Worm (Caenorhabditis elegans): Measurements from ENCODE around the gene ugt-30.

DNA sequence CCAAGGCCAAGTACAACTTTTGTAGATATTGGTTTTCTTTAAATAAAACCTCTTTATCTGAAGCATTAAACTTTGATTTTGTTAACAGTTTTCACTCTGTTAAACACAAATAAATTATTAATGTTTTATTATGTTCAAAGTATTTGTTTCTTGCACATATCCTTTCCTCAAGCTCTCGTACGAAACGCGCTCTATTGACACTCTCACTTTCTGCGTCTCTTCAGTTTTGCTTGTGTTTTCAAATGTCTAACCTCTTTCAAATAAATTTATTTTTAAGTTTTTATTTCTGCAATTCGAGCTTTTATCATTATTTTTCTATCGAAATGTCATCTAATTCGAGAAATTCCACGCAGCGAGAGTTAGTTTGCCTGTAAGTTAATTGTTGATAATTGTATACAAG, 18.7 kb upstream of the ugt-30 start, which contains the start of gene K08F9.4:
- TF ChIP-seq gei-8 (GFP tag; optimal IDR thresholded peaks at IDR 0.05) (no peak), lin-39 (tag; optimal IDR thresholded peaks at IDR 0.05) (no peak), ztf-11 (tag; optimal IDR thresholded peaks at IDR 0.05) (no peak), daf-19 (GFP tag; conservative IDR thresholded peaks at IDR 0.05) (no peak), attf-4 (tag; optimal IDR thresholded peaks at IDR 0.05) (no peak), ceh-82 (tag; optimal IDR thresholded peaks at IDR 0.05) (no peak), nhr-111 (GFP tag; optimal IDR thresholded peaks at IDR 0.05) (no peak), lsy-2 (tag; optimal IDR thresholded peaks at IDR 0.05) (no peak), ZK337.2 (GFP tag; IDR thresholded peaks at IDR 0.05) (no peak), R02D3.7 (tag; optimal IDR thresholded peaks at IDR 0.05) (no peak), nhr-6 (tag; optimal IDR thresholded peaks at IDR 0.05) (peak; percentile 72), snpc-4 (tag; optimal IDR thresholded peaks at IDR 0.05) (no peak), hlh-30 (tag; optimal IDR thresholded peaks at IDR 0.05; ENCODE audit: insufficient read depth) (no peak), set-16 (GFP tag; IDR thresholded peaks at IDR 0.05) (no peak)

Measured in whole organism, L4 larva.